Fruit fly (Drosophila melanogaster) whole organism, embryonic: ENCODE data around the gene Actn3.

Experiments used
- Awh ChIP-seq: fragments of 200-800 bp; sonication (Bioruptor generic); IDR thresholded peaks from 2 replicates; pipeline ENCODE4, ENCODE4 v1.3.6; 2022; ENCODE audit warnings: missing biosample characterization, missing genetic modification characterization
- B-H1 ChIP-seq: fragments of 200-800 bp; sonication (Bioruptor generic); IDR thresholded peaks from 3 replicates; pipeline ENCODE4 v1.3.6; 2022; ENCODE audit warnings: missing biosample characterization, missing genetic modification characterization
- B-H2 ChIP-seq: fragments of 200-800 bp; sonication (Bioruptor generic); optimal IDR thresholded peaks from 2 replicates; lab custom pipeline; 2018; ENCODE audit warnings: missing biosample characterization, mild to moderate bottlenecking, missing genetic modification characterization
- CG11085 ChIP-seq: fragments of 200-800 bp; sonication (Bioruptor generic); IDR thresholded peaks from 2 replicates; pipeline ENCODE4 v1.3.6; 2022; ENCODE audit warnings: missing biosample characterization, missing genetic modification characterization
- CG11398 ChIP-seq: fragments of 200-800 bp; sonication (Bioruptor generic); optimal IDR thresholded peaks from 2 replicates; lab custom pipeline; 2016; ENCODE audit warnings: missing biosample characterization, missing genetic modification characterization
- CG11696 ChIP-seq: fragments of 200-800 bp; sonication (Bioruptor generic); IDR thresholded peaks from 2 replicates; pipeline ENCODE4 v1.3.6; 2022; ENCODE audit warnings: missing biosample characterization, missing genetic modification characterization
- CG14710 ChIP-seq: fragments of 200-800 bp; sonication (Bioruptor generic); optimal IDR thresholded peaks from 3 replicates; lab custom pipeline; 2019; ENCODE audit warnings: missing biosample characterization, mild to moderate bottlenecking, missing genetic modification characterization, moderate library complexity
- CG15269 ChIP-seq: fragments of 200-800 bp; sonication (Bioruptor generic); optimal IDR thresholded peaks from 2 replicates; lab custom pipeline; 2018; ENCODE audit warnings: missing biosample characterization, mild to moderate bottlenecking, missing genetic modification characterization, moderate library complexity
- CG15696 ChIP-seq: fragments of 200-800 bp; sonication (Bioruptor generic); optimal IDR thresholded peaks from 2 replicates; lab custom pipeline; 2019; ENCODE audit warnings: missing biosample characterization, mild to moderate bottlenecking, missing genetic modification characterization, moderate library complexity
- CG1603 ChIP-seq: fragments of 200-800 bp; sonication (Bioruptor generic); optimal IDR thresholded peaks from 2 replicates; lab custom pipeline; 2019; ENCODE audit warnings: missing biosample characterization, mild to moderate bottlenecking, missing genetic modification characterization, moderate library complexity
- CG18262 ChIP-seq: fragments of 200-800 bp; optimal IDR thresholded peaks from 3 replicates; lab custom pipeline; 2019; ENCODE audit warnings: missing biosample characterization, mild to moderate bottlenecking, missing genetic modification characterization, moderate library complexity
- CG30020 ChIP-seq: fragments of 200-800 bp; optimal IDR thresholded peaks from 2 replicates; lab custom pipeline; 2019; ENCODE audit warnings: missing biosample characterization, mild to moderate bottlenecking, missing genetic modification characterization, moderate library complexity
- CG32532 ChIP-seq: fragments of 200-800 bp; sonication (Bioruptor generic); IDR thresholded peaks from 2 replicates; pipeline ENCODE4 v1.3.6; 2022; ENCODE audit warnings: missing biosample characterization, missing genetic modification characterization
- CG34224 ChIP-seq: fragments of 200-800 bp; sonication (Bioruptor generic); IDR thresholded peaks from 3 replicates; pipeline ENCODE4 v1.3.6; 2022; ENCODE audit warnings: missing biosample characterization, missing genetic modification characterization; ENCODE audit not compliant: partially characterized antibody
- CG4424 ChIP-seq: fragments of 200-800 bp; sonication (Bioruptor generic); optimal IDR thresholded peaks from 3 replicates; lab custom pipeline; 2016; ENCODE audit warnings: missing biosample characterization, missing genetic modification characterization
- CG6791 ChIP-seq: fragments of 200-800 bp; sonication (Bioruptor generic); IDR thresholded peaks from 3 replicates; pipeline ENCODE4 v1.3.6; 2022; ENCODE audit warnings: missing biosample characterization, missing genetic modification characterization; ENCODE audit not compliant: partially characterized antibody
- CG7357 ChIP-seq: fragments of 200-800 bp; sonication (Bioruptor generic); IDR thresholded peaks from 3 replicates; pipeline ENCODE4 v1.3.6; 2022; ENCODE audit warnings: missing biosample characterization, missing genetic modification characterization
- CG7928 ChIP-seq: fragments of 200-800 bp; sonication (Bioruptor generic); optimal IDR thresholded peaks from 2 replicates; lab custom pipeline; 2017; ENCODE audit warnings: missing biosample characterization, mild to moderate bottlenecking, missing genetic modification characterization
- Dip3 ChIP-seq: fragments of 200-800 bp; sonication (Bioruptor generic); optimal IDR thresholded peaks from 3 replicates; lab custom pipeline; 2016; ENCODE audit warnings: missing biosample characterization, missing genetic modification characterization
- ERR ChIP-seq: fragments of 200-800 bp; sonication (Bioruptor generic); optimal IDR thresholded peaks from 2 replicates; lab custom pipeline; 2016; ENCODE audit warnings: missing biosample characterization, missing genetic modification characterization
- Fer3 ChIP-seq: fragments of 200-800 bp; sonication (Bioruptor generic); optimal IDR thresholded peaks from 2 replicates; lab custom pipeline; 2018; ENCODE audit warnings: missing biosample characterization, mild to moderate bottlenecking, missing genetic modification characterization, moderate library complexity
- Gug ChIP-seq: fragments of 200-800 bp; sonication (Bioruptor generic); IDR thresholded peaks from 4 replicates; pipeline ENCODE4 v1.3.6; 2022; ENCODE audit warnings: missing biosample characterization, missing genetic modification characterization
- HHEX ChIP-seq: fragments of 200-800 bp; sonication (Bioruptor generic); optimal IDR thresholded peaks from 3 replicates; lab custom pipeline; 2017; ENCODE audit warnings: missing biosample characterization, mild to moderate bottlenecking, missing genetic modification characterization, missing genetic modification reagents
- Hr3 ChIP-seq: fragments of 200-800 bp; sonication (Bioruptor generic); optimal IDR thresholded peaks from 3 replicates; lab custom pipeline; 2016; ENCODE audit warnings: missing biosample characterization, missing genetic modification characterization
- Mad ChIP-seq: fragments of 200-800 bp; sonication (Bioruptor generic); optimal IDR thresholded peaks from 2 replicates; lab custom pipeline; 2016; ENCODE audit warnings: missing biosample characterization, missing genetic modification characterization
- Max ChIP-seq: fragments of 200-800 bp; sonication (Bioruptor generic); optimal IDR thresholded peaks from 2 replicates; lab custom pipeline; 2016; ENCODE audit warnings: missing biosample characterization, mild to moderate bottlenecking, missing genetic modification characterization
- Myb ChIP-seq: fragments of 200-800 bp; sonication (Bioruptor generic); optimal IDR thresholded peaks from 2 replicates; lab custom pipeline; 2016; ENCODE audit warnings: missing biosample characterization, missing genetic modification characterization
- NK7.1 ChIP-seq: fragments of 200-800 bp; sonication (Bioruptor generic); optimal IDR thresholded peaks from 3 replicates; lab custom pipeline; 2016; ENCODE audit warnings: missing biosample characterization, missing genetic modification characterization
- Oaz ChIP-seq: fragments of 200-800 bp; sonication (Bioruptor generic); IDR thresholded peaks from 2 replicates; pipeline ENCODE4 v1.3.6; 2022; ENCODE audit warnings: missing biosample characterization, missing genetic modification characterization
- Side ChIP-seq: fragments of 200-800 bp; sonication (Bioruptor generic); optimal IDR thresholded peaks from 2 replicates; lab custom pipeline; 2016; ENCODE audit warnings: missing biosample characterization, missing genetic modification characterization
- Sox100B ChIP-seq: fragments of 200-800 bp; sonication (Bioruptor generic); optimal IDR thresholded peaks from 3 replicates; lab custom pipeline; 2018; ENCODE audit warnings: missing biosample characterization, mild to moderate bottlenecking, missing genetic modification characterization
- Stat92E ChIP-seq, 3 experiments: fragments of >200 bp in 2 of 3; fragments of 200-800 bp in 1 of 3; sonication (Bioruptor generic) in 1 of 3; optimal IDR thresholded peaks; 2 replicates each; lab custom pipeline; 2017 to 2019; ENCODE audit warnings: missing biosample characterization in 3 of 3, missing genetic modification characterization in 3 of 3, mild to moderate bottlenecking in 1 of 3, moderate library complexity in 1 of 3
- caup ChIP-seq: fragments of 200-800 bp; sonication (Bioruptor generic); optimal IDR thresholded peaks from 3 replicates; lab custom pipeline; 2017; ENCODE audit warnings: missing biosample characterization, mild to moderate bottlenecking, missing genetic modification characterization, moderate library complexity; ENCODE audit not compliant: severe bottlenecking
- chinmo ChIP-seq: fragments of 200-800 bp; sonication (Bioruptor generic); IDR thresholded peaks from 4 replicates; pipeline ENCODE4 v1.3.6; 2022; ENCODE audit warnings: missing biosample characterization, missing genetic modification characterization; ENCODE audit not compliant: partially characterized antibody
- ems ChIP-seq: fragments of 200-800 bp; sonication (Bioruptor generic); optimal IDR thresholded peaks from 3 replicates; lab custom pipeline; 2016; ENCODE audit warnings: missing biosample characterization, missing genetic modification characterization
- exex ChIP-seq: fragments of 200-800 bp; sonication (Bioruptor generic); optimal IDR thresholded peaks from 4 replicates; lab custom pipeline; 2018; ENCODE audit warnings: missing biosample characterization, mild to moderate bottlenecking, missing genetic modification characterization, moderate library complexity
- her ChIP-seq: fragments of 200-800 bp; sonication (Bioruptor generic); optimal IDR thresholded peaks from 2 replicates; lab custom pipeline; 2016; ENCODE audit warnings: missing biosample characterization, missing genetic modification characterization
- jing ChIP-seq: fragments of 200-800 bp; sonication (Bioruptor generic); optimal IDR thresholded peaks from 2 replicates; lab custom pipeline; 2018; ENCODE audit warnings: missing biosample characterization, mild to moderate bottlenecking, missing genetic modification characterization
- kay ChIP-seq: fragments of 200-800 bp; sonication (Bioruptor generic); optimal IDR thresholded peaks from 2 replicates; lab custom pipeline; 2016; ENCODE audit warnings: missing biosample characterization, missing genetic modification characterization
- kni ChIP-seq: fragments of 200-800 bp; sonication (Bioruptor generic); optimal IDR thresholded peaks from 3 replicates; lab custom pipeline; 2017; ENCODE audit warnings: mild to moderate bottlenecking, missing biosample characterization, missing genetic modification reagents, missing genetic modification characterization
- lab ChIP-seq: fragments of 200-800 bp; sonication (Bioruptor generic); optimal IDR thresholded peaks from 3 replicates; lab custom pipeline; 2017; ENCODE audit warnings: missing biosample characterization, missing genetic modification characterization, mild to moderate bottlenecking, moderate library complexity, missing genetic modification reagents
- odd ChIP-seq: fragments of 200-800 bp; sonication (Bioruptor generic); optimal IDR thresholded peaks from 2 replicates; lab custom pipeline; 2017; ENCODE audit warnings: missing biosample characterization, mild to moderate bottlenecking, missing genetic modification characterization
- tna ChIP-seq: fragments of 200-800 bp; sonication (Bioruptor generic); IDR thresholded peaks from 2 replicates; pipeline ENCODE4 v1.3.6; 2022; ENCODE audit warnings: missing biosample characterization, missing genetic modification characterization; ENCODE audit not compliant: partially characterized antibody
- vnd ChIP-seq: fragments of 200-800 bp; sonication (Bioruptor generic); IDR thresholded peaks from 3 replicates; pipeline ENCODE4 v1.3.6; 2022; ENCODE audit warnings: missing biosample characterization, missing genetic modification characterization; ENCODE audit not compliant: partially characterized antibody
- vvl ChIP-seq: fragments of 200-800 bp; sonication (Bioruptor generic); IDR thresholded peaks from 2 replicates; pipeline ENCODE4 v1.3.6; 2022; ENCODE audit warnings: missing biosample characterization, missing genetic modification characterization

Actn3 gene

DNA sequence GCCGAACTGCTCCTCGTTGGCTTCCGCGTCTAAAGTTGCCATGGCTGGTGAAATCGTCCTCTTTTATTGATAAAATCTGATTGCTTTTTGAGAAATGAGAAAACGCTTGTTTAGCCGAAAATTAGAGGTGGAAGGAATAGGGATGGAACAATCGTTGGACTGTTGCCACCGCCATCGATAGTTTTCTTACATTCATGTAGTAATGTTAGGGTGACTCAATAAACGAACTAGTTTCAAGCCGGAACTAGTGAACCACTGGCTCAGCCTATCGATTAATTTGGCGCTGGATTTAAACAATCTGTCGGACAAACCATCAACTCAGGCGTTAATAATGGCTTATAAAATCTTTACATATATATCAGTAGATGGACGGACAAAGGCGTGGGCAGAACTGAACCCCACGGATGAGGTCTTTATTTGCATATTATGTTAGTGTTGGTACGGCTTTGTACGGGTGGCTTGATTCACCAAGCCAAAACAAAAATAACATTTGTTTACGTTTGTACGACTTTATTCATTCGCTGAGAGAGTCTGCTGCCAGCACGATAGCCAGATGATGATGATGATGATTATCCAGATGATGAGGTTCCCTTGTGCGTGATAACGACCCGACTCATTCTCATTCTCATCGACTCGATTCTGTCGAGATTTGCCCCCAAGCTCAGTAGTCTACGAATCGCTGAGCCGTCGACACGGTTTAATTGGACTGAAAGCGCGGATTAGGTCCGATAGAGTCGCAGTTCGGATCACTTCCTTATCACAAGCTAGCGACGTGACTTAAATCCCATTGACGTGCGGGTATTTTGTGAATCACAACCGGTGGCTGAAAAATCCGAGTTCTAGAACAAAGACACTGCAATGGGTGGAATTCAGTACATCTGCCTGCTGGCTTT, 24.9 kb upstream of the Actn3 start, which contains the start of the genes Sf3a1 and Irc (continued):
- peak; percentile 95 for TF ChIP-seq CG34224 (GFP tag; lab: Robert Waterston, UW)
- TF ChIP-seq CG30020 (tag; lab: Kevin White, UChicago) = peak; percentile 18
- TF ChIP-seq caup (GFP tag; lab: Kevin White, UChicago) = no peak
- TF ChIP-seq Max (GFP tag; lab: Kevin White, UChicago) = no peak
- TF ChIP-seq kay = no peak
- no peak for TF ChIP-seq Sox100B (GFP tag; lab: Kevin White, UChicago)
- no peak for TF ChIP-seq lab (GFP tag; lab: Kevin White, UChicago)
- TF ChIP-seq CG32532 (GFP tag; lab: Robert Waterston, UW) = peak; percentile 46
- peak; percentile 96 for TF ChIP-seq CG6791
- no peak for TF ChIP-seq odd (GFP tag; lab: Kevin White, UChicago)
- peak; percentile 25 for TF ChIP-seq ERR (GFP tag; lab: Kevin White, UChicago)
- TF ChIP-seq B-H2 (GFP tag; lab: Kevin White, UChicago) = peak; percentile 61
- TF ChIP-seq ems = peak; percentile 49
- TF ChIP-seq CG14710 (tag; lab: Kevin White, UChicago) = peak; percentile 52
- no peak for TF ChIP-seq CG11696 (GFP tag; lab: Robert Waterston, UW)
- peak; percentile 13 for TF ChIP-seq CG11398 (GFP tag; lab: Kevin White, UChicago)
- TF ChIP-seq Side (GFP tag; lab: Kevin White, UChicago) = peak; percentile 26
- no peak for TF ChIP-seq Fer3 (tag; lab: Kevin White, UChicago)
- TF ChIP-seq vvl (GFP tag; lab: Robert Waterston, UW) = peak; percentile 80; the same call in 1 of the 2 replicates
- no peak for TF ChIP-seq CG15269 (tag; lab: Kevin White, UChicago)
- TF ChIP-seq HHEX (GFP tag; lab: Kevin White, UChicago) = no peak
- no peak for TF ChIP-seq jing (GFP tag; lab: Kevin White, UChicago)
- TF ChIP-seq CG4424 (GFP tag; lab: Kevin White, UChicago) = no peak
- no peak for TF ChIP-seq Hr3 (GFP tag; lab: Kevin White, UChicago)
- TF ChIP-seq chinmo = peak; percentile 96
- TF ChIP-seq Oaz (GFP tag; lab: Robert Waterston, UW) = no peak
- no peak for TF ChIP-seq NK7.1 (GFP tag; lab: Kevin White, UChicago)
- peak; percentile 41 for TF ChIP-seq Myb (GFP tag; lab: Kevin White, UChicago)
- peak; percentile 81 for TF ChIP-seq CG1603 (tag; lab: Kevin White, UChicago)
- TF ChIP-seq kni (GFP tag; lab: Kevin White, UChicago) = no peak
- TF ChIP-seq her = peak; percentile 73
- no peak; the same call in 3 of the 4 replicates for TF ChIP-seq Gug
- TF ChIP-seq CG7928 (GFP tag; lab: Kevin White, UChicago) = no peak
- TF ChIP-seq, all 482 proteins: peak for 168

DNA sequence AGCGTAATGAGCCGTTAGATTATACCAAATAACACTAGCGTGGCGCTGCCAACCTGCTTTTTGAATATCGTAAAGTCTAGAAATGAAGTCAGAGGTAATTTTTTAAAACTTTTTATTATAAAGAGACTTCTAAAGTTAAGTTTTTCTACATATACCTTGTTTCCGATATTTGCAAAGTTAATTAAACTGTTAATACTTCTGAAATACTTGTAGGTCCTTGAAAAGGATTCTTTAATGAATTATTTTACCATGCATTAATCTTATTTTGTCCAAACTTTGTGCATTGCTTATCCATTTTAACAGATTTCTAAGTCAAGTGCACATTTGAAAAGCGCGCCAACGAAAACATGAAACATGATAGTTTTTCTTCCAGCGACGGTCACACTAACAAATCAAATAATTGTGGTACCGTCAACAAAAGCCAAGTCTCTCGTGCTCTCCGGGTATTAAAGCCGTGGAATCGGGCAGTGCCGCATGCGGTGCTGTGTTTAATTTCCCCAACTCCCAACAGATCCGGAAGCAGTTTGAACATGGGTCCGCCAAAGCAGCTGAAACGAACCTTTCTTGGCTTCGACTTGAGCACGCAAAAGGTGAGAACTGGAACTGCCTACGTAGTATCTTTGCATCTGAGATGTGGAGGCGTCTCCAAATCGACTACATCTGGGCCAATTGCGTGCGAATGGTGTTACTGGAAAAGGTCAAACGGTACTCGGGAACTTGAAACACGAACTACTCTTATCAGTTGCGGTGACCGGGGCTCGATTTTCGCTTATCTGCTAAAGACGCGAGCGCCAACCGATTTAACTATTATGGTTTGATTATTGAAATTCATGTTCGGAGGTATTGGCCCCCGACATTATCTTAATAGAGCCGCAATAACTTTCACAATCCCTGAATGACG, 18.7 kb upstream of the Actn3 start, which contains the start of the genes EMC2A and CG3534:
TSS of gene EMC2A (minus strand) at position 13 of the 901 bp plus-strand sequence.
TSS of gene CG3534 (plus strand) at position 388 of the 901 bp plus-strand sequence.
- TF ChIP-seq Dip3 (GFP tag; lab: Kevin White, UChicago) = peak; percentile 32
- no peak for TF ChIP-seq CG11085
- TF ChIP-seq CG18262 (tag; lab: Kevin White, UChicago) = peak; percentile 49
- no peak for TF ChIP-seq CG7357 (GFP tag; lab: Robert Waterston, UW)
- TF ChIP-seq CG15696 = peak; percentile 2
- TF ChIP-seq B-H1 (GFP tag; lab: Robert Waterston, UW) = no peak
- TF ChIP-seq exex (tag; lab: Kevin White, UChicago) = peak; percentile 53
- TF ChIP-seq tna (GFP tag; lab: Robert Waterston, UW) = 0 out of 2 replicates have a peak, but pooled peaks have one; percentile 29
- TF ChIP-seq ERR (GFP tag; lab: Kevin White, UChicago) = peak; percentile 17
- TF ChIP-seq NK7.1 (GFP tag; lab: Kevin White, UChicago) = peak; percentile 3
- no peak for TF ChIP-seq vnd (GFP tag; lab: Robert Waterston, UW)
- TF ChIP-seq Mad (GFP tag; lab: Kevin White, UChicago) = no peak
- peak in 1 of 3 experiments; percentile 34 for TF ChIP-seq Stat92E (GFP tag; optimal IDR thresholded peaks at IDR 0.05; lab: Kevin White, UChicago)
- 0 out of 2 replicates have a peak, but pooled peaks have one; percentile 18 for TF ChIP-seq Awh (GFP tag; lab: Robert Waterston, UW)
